Fruit fly (Drosophila melanogaster) whole organism, prepupa: Measurements from ENCODE around the gene CG2964.

Experiments
- CG10631 ChIP-seq: fragments of 200-800 bp; sonication (Bioruptor generic); optimal IDR thresholded peaks from 2 replicates; lab custom pipeline; 2016; ENCODE audit warnings: missing biosample characterization, missing genetic modification characterization
- CG10669 ChIP-seq: fragments of 200-800 bp; sonication (Bioruptor generic); optimal IDR thresholded peaks from 3 replicates; lab custom pipeline; 2018; ENCODE audit warnings: missing biosample characterization, mild to moderate bottlenecking, missing genetic modification characterization, moderate library complexity
- CG11762 ChIP-seq: fragments of 200-800 bp; sonication (Bioruptor generic); optimal IDR thresholded peaks from 3 replicates; lab custom pipeline; 2016; ENCODE audit warnings: missing biosample characterization, missing genetic modification characterization; ENCODE audit not compliant: insufficient read depth
- CG11902 ChIP-seq: fragments of 200-800 bp; sonication (Bioruptor generic); optimal IDR thresholded peaks from 3 replicates; lab custom pipeline; 2016; ENCODE audit warnings: missing biosample characterization, missing genetic modification characterization
- CG1621 ChIP-seq: fragments of 200-800 bp; sonication (Bioruptor generic); optimal IDR thresholded peaks from 3 replicates; lab custom pipeline; 2018; ENCODE audit warnings: missing biosample characterization, mild to moderate bottlenecking, missing genetic modification characterization
- CG16779 ChIP-seq: fragments of 200-800 bp; sonication (Bioruptor generic); optimal IDR thresholded peaks from 3 replicates; lab custom pipeline; 2017; ENCODE audit warnings: missing biosample characterization, mild to moderate bottlenecking, missing genetic modification characterization
- CG3032 ChIP-seq: fragments of 200-800 bp; optimal IDR thresholded peaks from 2 replicates; lab custom pipeline; 2019; ENCODE audit warnings: missing biosample characterization, mild to moderate bottlenecking, missing genetic modification characterization, moderate library complexity
- CG31627 ChIP-seq: fragments of 200-800 bp; sonication (Bioruptor generic); optimal IDR thresholded peaks from 3 replicates; lab custom pipeline; 2016; ENCODE audit warnings: missing biosample characterization, missing genetic modification characterization
- CG32006 ChIP-seq: fragments of 200-800 bp; sonication (Bioruptor generic); optimal IDR thresholded peaks from 3 replicates; lab custom pipeline; 2017; ENCODE audit warnings: missing biosample characterization, mild to moderate bottlenecking, missing genetic modification characterization
- CG34406 ChIP-seq: fragments of 200-800 bp; sonication (Bioruptor generic); optimal IDR thresholded peaks from 3 replicates; lab custom pipeline; 2016; ENCODE audit warnings: missing biosample characterization, missing genetic modification characterization
- CG3919 ChIP-seq: fragments of 200-800 bp; sonication (Bioruptor generic); optimal IDR thresholded peaks from 3 replicates; lab custom pipeline; 2016; ENCODE audit warnings: missing biosample characterization, missing genetic modification characterization
- CG4318 ChIP-seq: fragments of 200-800 bp; sonication (Bioruptor generic); optimal IDR thresholded peaks from 3 replicates; lab custom pipeline; 2017; ENCODE audit warnings: missing biosample characterization, mild to moderate bottlenecking, missing genetic modification characterization
- CG6163 ChIP-seq: fragments of 200-800 bp; sonication (Bioruptor generic); IDR thresholded peaks from 3 replicates; pipeline ENCODE4 v1.3.6; 2022; ENCODE audit warnings: missing biosample characterization, missing genetic modification characterization
- CG6276 ChIP-seq: fragments of 200-800 bp; sonication (Bioruptor generic); optimal IDR thresholded peaks from 2 replicates; lab custom pipeline; 2017; ENCODE audit warnings: missing biosample characterization, mild to moderate bottlenecking, missing genetic modification characterization
- CG6792 ChIP-seq: fragments of 200-800 bp; sonication (Bioruptor generic); optimal IDR thresholded peaks from 3 replicates; lab custom pipeline; 2016; ENCODE audit warnings: missing biosample characterization, missing genetic modification characterization
- CG6854 ChIP-seq: fragments of 200-800 bp; sonication (Bioruptor generic); optimal IDR thresholded peaks from 2 replicates; lab custom pipeline; 2017; ENCODE audit warnings: missing biosample characterization, mild to moderate bottlenecking, missing genetic modification characterization
- CG8632 ChIP-seq: fragments of 200-800 bp; sonication (Bioruptor generic); optimal IDR thresholded peaks from 3 replicates; lab custom pipeline; 2016; ENCODE audit warnings: missing biosample characterization, missing genetic modification characterization
- CG9139 ChIP-seq: fragments of 200-800 bp; sonication (Bioruptor generic); optimal IDR thresholded peaks from 3 replicates; lab custom pipeline; 2017; ENCODE audit warnings: missing biosample characterization, mild to moderate bottlenecking, missing genetic modification characterization
- Eip78C ChIP-seq: fragments of 200-800 bp; sonication (Bioruptor generic); peaks from one replicate; lab custom pipeline; 2016; ENCODE audit warnings: missing biosample characterization, missing genetic modification characterization
- Eip93F ChIP-seq: fragments of 200-800 bp; sonication (Bioruptor generic); optimal IDR thresholded peaks from 2 replicates; lab custom pipeline; 2016; ENCODE audit warnings: missing biosample characterization, mild to moderate bottlenecking, missing genetic modification characterization
- Ets96B ChIP-seq: fragments of 200-800 bp; optimal IDR thresholded peaks from 2 replicates; lab custom pipeline; 2019; ENCODE audit warnings: missing biosample characterization, mild to moderate bottlenecking, missing genetic modification characterization, moderate library complexity
- Gug ChIP-seq: fragments of 200-800 bp; sonication (Bioruptor generic); IDR thresholded peaks from 2 replicates; pipeline ENCODE4 v1.3.6; 2022; ENCODE audit warnings: missing biosample characterization, missing genetic modification characterization
- Hr38 ChIP-seq: sonication (Bioruptor generic); optimal IDR thresholded peaks from 2 replicates; lab custom pipeline; 2016; ENCODE audit warnings: missing biosample characterization, missing genetic modification characterization
- Hr39 ChIP-seq: fragments of 200-800 bp; sonication (Bioruptor generic); optimal IDR thresholded peaks from 2 replicates; lab custom pipeline; 2016; ENCODE audit warnings: missing biosample characterization, missing genetic modification characterization
- Hr4 ChIP-seq: fragments of 200-800 bp; sonication (Bioruptor generic); optimal IDR thresholded peaks from 3 replicates; lab custom pipeline; 2016; ENCODE audit warnings: missing biosample characterization, missing genetic modification characterization
- Met ChIP-seq: fragments of 200-800 bp; sonication (Bioruptor generic); optimal IDR thresholded peaks from 3 replicates; lab custom pipeline; 2016; ENCODE audit warnings: missing biosample characterization, missing genetic modification characterization
- OdsH ChIP-seq: fragments of 200-800 bp; sonication (Bioruptor generic); optimal IDR thresholded peaks from 3 replicates; lab custom pipeline; 2016; ENCODE audit warnings: missing biosample characterization, missing genetic modification characterization
- Smox ChIP-seq: fragments of 200-800 bp; sonication (Bioruptor generic); optimal IDR thresholded peaks from 3 replicates; lab custom pipeline; 2016; ENCODE audit warnings: missing biosample characterization, missing genetic modification characterization
- Sox15 ChIP-seq: fragments of 200-800 bp; sonication (Bioruptor generic); optimal IDR thresholded peaks from 3 replicates; lab custom pipeline; 2016; ENCODE audit warnings: missing biosample characterization, missing genetic modification characterization
- achi ChIP-seq: fragments of 200-800 bp; sonication (Bioruptor generic); optimal IDR thresholded peaks from 3 replicates; lab custom pipeline; 2016; ENCODE audit warnings: missing biosample characterization, missing genetic modification characterization
- dac ChIP-seq: fragments of 200-800 bp; sonication (Bioruptor generic); optimal IDR thresholded peaks from 2 replicates; lab custom pipeline; 2017; ENCODE audit warnings: missing biosample characterization, mild to moderate bottlenecking, missing genetic modification characterization
- esn ChIP-seq: fragments of 200-800 bp; sonication (Bioruptor generic); optimal IDR thresholded peaks from 2 replicates; lab custom pipeline; 2016; ENCODE audit warnings: missing biosample characterization, mild to moderate bottlenecking, missing genetic modification characterization, moderate library complexity
- fkh ChIP-seq: fragments of 200-800 bp; sonication (Bioruptor generic); optimal IDR thresholded peaks from 3 replicates; lab custom pipeline; 2017; ENCODE audit warnings: missing biosample characterization, mild to moderate bottlenecking, missing genetic modification characterization, moderate library complexity
- net ChIP-seq: fragments of 200-800 bp; sonication (Bioruptor generic); optimal IDR thresholded peaks from 3 replicates; lab custom pipeline; 2016; ENCODE audit warnings: missing biosample characterization, missing genetic modification characterization
- salr ChIP-seq, 2 experiments: fragments of 200-800 bp; sonication (Bioruptor generic); optimal IDR thresholded peaks; 3 replicates each; lab custom pipeline; 2016 to 2018; ENCODE audit warnings: missing biosample characterization in 2 of 2, missing genetic modification characterization in 2 of 2, mild to moderate bottlenecking in 1 of 2
- spab ChIP-seq: fragments of 200-800 bp; sonication (Bioruptor generic); optimal IDR thresholded peaks from 2 replicates; lab custom pipeline; 2017; ENCODE audit warnings: missing biosample characterization, mild to moderate bottlenecking, missing genetic modification characterization, missing genetic modification reagents
- ss ChIP-seq, 2 experiments: fragments of 200-800 bp; sonication (Bioruptor generic); optimal IDR thresholded peaks; 2 replicates in 1 of 2; 3 replicates in 1 of 2; lab custom pipeline; 2017 to 2018; ENCODE audit warnings: mild to moderate bottlenecking in 2 of 2, missing biosample characterization in 2 of 2, missing genetic modification characterization in 2 of 2, moderate library complexity in 1 of 2
- svp ChIP-seq: fragments of 200-800 bp; sonication (Bioruptor generic); peaks from one replicate; lab custom pipeline; 2016; ENCODE audit warnings: missing biosample characterization, missing genetic modification characterization
- topi ChIP-seq: fragments of 200-800 bp; sonication (Bioruptor generic); optimal IDR thresholded peaks from 3 replicates; lab custom pipeline; 2016; ENCODE audit warnings: missing biosample characterization, missing genetic modification characterization
- vri ChIP-seq: fragments of 200-800 bp; sonication (Bioruptor generic); optimal IDR thresholded peaks from 3 replicates; lab custom pipeline; 2016; ENCODE audit warnings: missing biosample characterization, mild to moderate bottlenecking, missing genetic modification characterization

The CG2964 gene

DNA sequence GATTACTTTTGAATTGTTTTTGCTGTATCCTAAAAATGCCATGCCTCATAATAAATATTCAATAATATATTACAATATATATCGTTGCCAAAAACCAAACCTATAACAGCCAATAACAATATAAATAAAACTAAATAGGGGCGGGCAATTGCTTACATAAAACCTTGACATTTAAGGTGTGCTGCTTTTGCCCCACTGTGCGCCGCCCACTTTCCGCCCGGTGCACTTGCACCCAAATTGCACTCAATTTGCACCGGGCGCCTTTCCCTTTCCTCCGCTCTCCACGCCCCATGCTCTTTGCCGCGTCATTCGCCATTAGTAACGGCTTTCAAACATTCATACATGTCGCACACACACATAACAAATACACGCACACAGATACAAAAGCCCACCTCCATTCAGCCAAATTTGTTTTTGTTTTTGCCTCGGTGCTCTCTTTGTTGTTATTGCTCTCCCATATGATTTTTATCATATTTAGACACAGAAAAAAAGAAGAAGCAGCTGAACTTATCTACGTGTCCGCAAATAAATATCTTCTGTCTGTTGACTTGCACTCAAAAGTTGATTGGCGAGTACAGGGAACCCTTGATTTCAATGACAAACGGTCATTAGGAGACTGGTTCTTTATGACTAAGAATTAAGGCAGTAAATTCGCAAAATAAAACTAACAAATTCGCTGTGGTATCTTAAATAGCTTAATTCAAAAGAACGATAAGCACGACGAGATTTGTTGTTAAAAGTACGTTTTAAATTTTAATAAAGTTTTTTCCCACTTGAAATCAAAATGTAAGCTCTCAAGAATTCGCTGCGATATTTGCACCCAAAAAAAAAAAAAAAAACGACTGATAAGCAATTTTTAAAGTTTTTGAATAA lies 45.9 kb downstream of the CG2964 start (continued):
- TF ChIP-seq CG9139 (GFP tag; lab: Kevin White, UChicago) (no peak), Sox15 (GFP tag; lab: Kevin White, UChicago) (no peak), CG6276 (GFP tag; lab: Kevin White, UChicago) (peak; percentile 87), vri (GFP tag; lab: Kevin White, UChicago) (peak; percentile 47), CG6854 (GFP tag; lab: Kevin White, UChicago) (no peak), CG1621 (tag; lab: Kevin White, UChicago) (no peak), CG10669 (peak; percentile 54), fkh (GFP tag; lab: Kevin White, UChicago) (peak; percentile 92), CG6792 (GFP tag; lab: Kevin White, UChicago) (peak; percentile 52), CG11902 (GFP tag; lab: Kevin White, UChicago) (no peak), Eip78C (GFP tag; lab: Kevin White, UChicago) (peak; percentile 84), dac (GFP tag; lab: Kevin White, UChicago) (peak; percentile 66), svp (GFP tag; lab: Kevin White, UChicago) (peak; percentile 78), Gug (GFP tag; lab: Robert Waterston, UW) (peak; percentile 70), spab (peak; percentile 50), esn (GFP tag; lab: Kevin White, UChicago) (peak; percentile 44)
- TF ChIP-seq, all 60 proteins: peak for 45

- no peak for TF ChIP-seq net
- peak; percentile 89 for TF ChIP-seq fkh (GFP tag; lab: Kevin White, UChicago)
- TF ChIP-seq CG8632 (GFP tag; lab: Kevin White, UChicago), result no peak
- TF ChIP-seq Hr39 (GFP tag; lab: Kevin White, UChicago), result no peak
- peak; percentile 4 for TF ChIP-seq CG1621 (tag; lab: Kevin White, UChicago)
- TF ChIP-seq ss (GFP tag; optimal IDR thresholded peaks at IDR 0.05; lab: Kevin White, UChicago), result peak in 1 of 2 experiments; percentile 78
- TF ChIP-seq CG3919, result no peak
These were observed 49.1 kb downstream of the CG2964 start for dm6 chr2L:2861140-2861884.

DNA sequence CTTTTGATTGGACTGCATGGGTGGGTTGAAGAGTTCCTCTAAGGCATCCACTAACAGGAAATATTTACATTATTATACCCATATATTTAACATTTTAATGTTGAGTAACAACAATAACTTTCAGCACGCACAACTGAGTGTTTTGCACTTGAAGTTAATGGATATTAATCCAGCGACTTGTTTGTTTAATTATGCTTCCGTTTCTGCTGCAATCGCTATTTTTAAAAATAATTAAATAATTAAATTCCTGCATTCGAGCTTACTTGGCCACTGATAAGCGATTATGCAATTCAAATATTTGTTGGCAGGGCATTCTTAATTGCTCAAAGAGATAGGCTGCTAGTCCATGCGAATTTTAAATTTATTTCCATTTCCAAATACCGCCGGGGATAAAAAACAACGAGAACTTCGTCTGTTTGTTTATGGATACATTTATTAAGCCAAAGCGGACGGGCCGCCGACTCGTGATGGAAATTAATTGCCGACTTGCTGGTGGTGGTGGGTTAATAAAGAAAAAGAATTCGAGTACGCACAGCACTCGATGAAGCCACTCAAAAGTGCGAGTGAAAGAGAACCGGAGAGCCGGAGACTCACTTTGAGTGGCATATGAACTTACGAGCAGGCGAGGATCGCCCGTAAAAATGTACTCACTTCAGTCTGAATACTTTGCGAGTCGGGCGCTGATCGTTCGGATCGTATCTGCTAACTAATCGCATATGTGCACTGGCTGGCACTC lies 49.8 kb downstream of the CG2964 start:
- TF ChIP-seq dac (GFP tag; lab: Kevin White, UChicago) (peak; percentile 18), net (peak; percentile 43), CG6854 (GFP tag; lab: Kevin White, UChicago) (no peak), ss (GFP tag; optimal IDR thresholded peaks at IDR 0.05; lab: Kevin White, UChicago) (peak in 1 of 2 experiments; percentile 41), Ets96B (tag; lab: Kevin White, UChicago) (peak; percentile 23), CG32006 (GFP tag; lab: Kevin White, UChicago) (peak; percentile 61), CG10669 (no peak), OdsH (GFP tag; lab: Kevin White, UChicago) (no peak), Hr38 (no peak), Smox (no peak), CG6163 (peak; percentile 44; the same call in 1 of the 3 replicates), topi (GFP tag; lab: Kevin White, UChicago) (peak; percentile 10), CG11762 (GFP tag; lab: Kevin White, UChicago) (no peak), Eip93F (no peak), CG34406 (GFP tag; lab: Kevin White, UChicago) (peak; percentile 7), CG31627 (GFP tag; lab: Kevin White, UChicago) (no peak), CG3919 (peak; percentile 24), Gug (GFP tag; lab: Robert Waterston, UW) (no peak), svp (GFP tag; lab: Kevin White, UChicago) (peak; percentile 14), CG10631 (GFP tag; lab: Kevin White, UChicago) (no peak), salr (GFP tag; optimal IDR thresholded peaks at IDR 0.05; lab: Kevin White, UChicago) (peak in 1 of 2 experiments; percentile 58), Hr39 (GFP tag; lab: Kevin White, UChicago) (no peak), fkh (GFP tag; lab: Kevin White, UChicago) (peak; percentile 11), CG16779 (peak; percentile 54), Met (GFP tag; lab: Kevin White, UChicago) (no peak), Hr4 (GFP tag; lab: Kevin White, UChicago) (peak; percentile 5), CG6792 (GFP tag; lab: Kevin White, UChicago) (no peak), Eip78C (GFP tag; lab: Kevin White, UChicago) (peak; percentile 70), CG1621 (tag; lab: Kevin White, UChicago) (peak; percentile 89), CG4318 (GFP tag; lab: Kevin White, UChicago) (no peak), CG3032 (tag; lab: Kevin White, UChicago) (peak; percentile 27), achi (GFP tag; lab: Kevin White, UChicago) (peak; percentile 8)
